Worm (Caenorhabditis elegans): ENCODE results near the gene dod-3.

DNA sequence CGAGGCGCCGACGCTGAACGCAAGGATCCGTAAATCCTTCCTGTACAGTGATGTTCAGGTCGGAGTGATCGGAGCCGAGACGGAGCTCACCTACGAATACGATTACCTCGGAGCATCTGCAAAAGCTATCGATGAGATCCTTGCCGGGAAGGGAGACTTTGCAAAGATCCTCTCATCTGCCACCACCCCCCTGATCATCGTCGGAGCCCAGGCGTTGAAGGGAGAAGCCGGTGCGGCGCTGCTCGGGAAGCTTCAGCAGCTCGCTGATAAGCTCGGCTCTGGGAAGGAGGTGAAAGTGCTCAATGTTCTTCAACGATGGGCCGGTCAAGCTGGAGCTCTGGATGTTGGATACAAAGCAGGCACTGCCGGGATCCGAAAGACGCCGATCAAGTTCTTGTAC lies 27.6 kb downstream of the dod-3 start:
- no peak for TF ChIP-seq nhr-19 (GFP tag; conservative IDR thresholded peaks at IDR 0.05)
- TF ChIP-seq ces-1 (GFP tag; optimal IDR thresholded peaks at IDR 0.05), result no peak
- TF ChIP-seq nhr-76 (tag; optimal IDR thresholded peaks at IDR 0.05), result no peak
- no peak for TF ChIP-seq fos-1 (tag; optimal IDR thresholded peaks at IDR 0.05)
- TF ChIP-seq tlp-1 (tag; optimal IDR thresholded peaks at IDR 0.05), result no peak
- no peak for TF ChIP-seq snpc-4 (tag; optimal IDR thresholded peaks at IDR 0.05)
- no peak for TF ChIP-seq mdl-1 (tag; optimal IDR thresholded peaks at IDR 0.05)
- no peak for TF ChIP-seq vab-15 (tag; optimal IDR thresholded peaks at IDR 0.05)
- TF ChIP-seq xbp-1 (tag; optimal IDR thresholded peaks at IDR 0.05), result no peak

Measured in whole organism, L1 larva.